Fruit fly (Drosophila melanogaster): ENCODE measurements around the gene His4r.

dm6 chr3R:14580045-14580579 lies 45.4 kb upstream of the His4r start:
- TF ChIP-seq knrl (GFP tag; IDR thresholded peaks at IDR 0.05; ENCODE audit: partially characterized antibody), result no peak
- TF ChIP-seq CG18619 (GFP tag; optimal IDR thresholded peaks at IDR 0.05), result no peak
- TF ChIP-seq CG7357 (GFP tag; IDR thresholded peaks at IDR 0.05), result no peak
- no peak for TF ChIP-seq dimm (GFP tag; IDR thresholded peaks at IDR 0.05)
- no peak for TF ChIP-seq CG6689 (GFP tag; IDR thresholded peaks at IDR 0.05)
- TF ChIP-seq CG9797 (GFP tag; optimal IDR thresholded peaks at IDR 0.05), result no peak
- no peak for TF ChIP-seq Dfd (GFP tag; optimal IDR thresholded peaks at IDR 0.05)
- no peak for TF ChIP-seq cas (GFP tag; IDR thresholded peaks at IDR 0.05)
